Worm (Caenorhabditis elegans) whole organism, midembryonic: ENCODE data around the gene nspc-16.

Experiments used
- med-1 ChIP-seq: sonication (generic microtip); optimal IDR thresholded peaks from 2 replicates; lab custom pipeline; 2017; ENCODE audit warnings: missing genetic modification characterization, mild to moderate bottlenecking, missing compliant biosample characterization, antibody characterized with exemption, missing genetic modification reagents; ENCODE audit not compliant: insufficient read depth
- ztf-23 ChIP-seq: fragments of 200-800 bp; sonication (Bioruptor generic); IDR thresholded peaks from 2 replicates; pipeline ENCODE4 v1.3.6; 2022; ENCODE audit warnings: missing genetic modification reagents, missing genetic modification characterization, missing compliant biosample characterization
- ztf-29 ChIP-seq: fragments of 200-800 bp; sonication (Bioruptor generic); IDR thresholded peaks from 2 replicates; pipeline ENCODE4 v1.3.6; 2022; ENCODE audit warnings: missing genetic modification reagents, missing genetic modification characterization, missing compliant biosample characterization

- TF ChIP-seq ztf-23 (GFP tag; lab: Robert Waterston, UW) (no peak), med-1 (GFP tag; lab: Kevin White, UChicago) (no peak), ztf-29 (GFP tag; lab: Robert Waterston, UW) (no peak)
Measured at ce11 chrX:14557936-14558554, 34.7 kb downstream of the nspc-16 start, which contains the start of gene nhr-3.
